Worm (Caenorhabditis elegans) whole organism, midembryonic: ENCODE measurements around the gene tmem-258.

Source experiments
- T22C8.4 ChIP-seq: fragments of 200-800 bp; sonication (Bioruptor generic); IDR thresholded peaks from 2 replicates; pipeline ENCODE4 v1.3.6; 2022; ENCODE audit warnings: missing genetic modification characterization, missing compliant biosample characterization
- cog-1 ChIP-seq: sonication (generic microtip); optimal IDR thresholded peaks from 2 replicates; lab custom pipeline; 2016; ENCODE audit warnings: missing genetic modification characterization, missing compliant biosample characterization
- flt-1 ChIP-seq: fragments of 200-800 bp; sonication (Bioruptor generic); IDR thresholded peaks from 2 replicates; pipeline ENCODE4 v1.3.6; 2022; ENCODE audit warnings: missing genetic modification characterization, missing compliant biosample characterization
- klf-2 ChIP-seq: fragments of 200-800 bp; sonication (Bioruptor generic); conservative IDR thresholded peaks from 2 replicates; pipeline ENCODE4 v1.3.6; 2022; ENCODE audit warnings: missing genetic modification reagents, missing genetic modification characterization, missing compliant biosample characterization
- med-1 ChIP-seq: sonication (generic microtip); optimal IDR thresholded peaks from 2 replicates; lab custom pipeline; 2017; ENCODE audit warnings: missing genetic modification characterization, mild to moderate bottlenecking, missing compliant biosample characterization, antibody characterized with exemption, missing genetic modification reagents; ENCODE audit not compliant: insufficient read depth
- ref-1 ChIP-seq: fragments of 200-800 bp; sonication (Bioruptor generic); conservative IDR thresholded peaks from 2 replicates; pipeline ENCODE4 v1.3.6; 2022; ENCODE audit warnings: missing genetic modification reagents, missing genetic modification characterization, missing compliant biosample characterization
- tab-1 ChIP-seq: fragments of 200-800 bp; sonication (Bioruptor generic); IDR thresholded peaks from 2 replicates; pipeline ENCODE4 v1.3.6; 2022; ENCODE audit warnings: missing genetic modification characterization, missing compliant biosample characterization
- ztf-23 ChIP-seq: fragments of 200-800 bp; sonication (Bioruptor generic); IDR thresholded peaks from 2 replicates; pipeline ENCODE4 v1.3.6; 2022; ENCODE audit warnings: missing genetic modification reagents, missing genetic modification characterization, missing compliant biosample characterization
- ztf-29 ChIP-seq: fragments of 200-800 bp; sonication (Bioruptor generic); IDR thresholded peaks from 2 replicates; pipeline ENCODE4 v1.3.6; 2022; ENCODE audit warnings: missing genetic modification reagents, missing genetic modification characterization, missing compliant biosample characterization

The tmem-258 gene

DNA sequence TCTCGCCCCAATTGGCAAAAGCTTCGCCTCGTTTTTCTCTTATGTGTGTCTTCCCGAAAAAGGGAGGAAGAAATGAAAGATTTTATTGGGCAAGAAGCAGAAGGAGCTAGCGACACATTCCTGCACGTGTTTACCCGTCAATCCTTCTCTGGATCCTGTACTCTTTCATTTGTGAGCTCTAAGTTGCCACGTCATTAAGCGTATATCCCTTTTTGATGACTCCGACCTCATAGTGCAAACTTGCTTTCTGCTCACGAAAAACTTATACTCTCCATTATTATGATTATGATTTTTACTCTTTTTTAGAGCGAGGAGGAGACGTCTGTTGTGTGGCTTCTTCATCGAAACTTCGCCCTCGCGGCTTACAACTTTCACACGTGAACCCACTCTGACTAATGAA lies 9.3 kb downstream of the tmem-258 start, which contains the start of gene F27B10.1:
F27B10.1 (plus strand) TSS at position 301 of the 400 bp plus-strand sequence.
- no peak for TF ChIP-seq ztf-23 (GFP tag; lab: Robert Waterston, UW)
- TF ChIP-seq cog-1 = no peak
- TF ChIP-seq flt-1 (GFP tag; lab: Robert Waterston, UW) = no peak
- TF ChIP-seq ztf-29 (GFP tag; lab: Robert Waterston, UW) = no peak
- TF ChIP-seq med-1 (GFP tag; lab: Kevin White, UChicago) = no peak
- no peak for TF ChIP-seq klf-2 (GFP tag; lab: Robert Waterston, UW)
- TF ChIP-seq tab-1 (GFP tag; lab: Robert Waterston, UW) = no peak
- no peak for TF ChIP-seq ref-1
- TF ChIP-seq T22C8.4 (GFP tag; lab: Robert Waterston, UW) = no peak

DNA sequence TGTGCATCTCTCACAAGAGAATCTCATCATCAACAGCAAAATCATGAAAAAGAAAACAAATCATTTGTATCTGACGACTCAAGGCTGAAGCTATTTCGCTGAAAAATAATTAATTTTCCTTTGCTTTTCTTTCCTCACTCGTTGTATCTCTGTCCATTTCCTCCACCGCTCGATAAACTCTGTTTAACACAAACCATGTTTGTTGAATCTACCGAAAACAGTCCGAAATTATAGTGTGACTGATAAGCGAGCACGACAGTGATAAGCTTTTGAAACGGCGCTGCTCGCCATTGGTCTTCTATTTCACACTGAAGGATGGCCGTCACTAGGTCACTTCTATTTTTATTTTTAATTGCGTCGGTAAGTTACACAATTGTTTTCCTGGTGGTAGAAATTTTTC lies 12.7 kb downstream of the tmem-258 start, which contains the start of gene npa-1:
npa-1 (plus strand) TSS at position 142 of the 400 bp plus-strand sequence.
- TF ChIP-seq ztf-23 (GFP tag; lab: Robert Waterston, UW) = no peak
- no peak for TF ChIP-seq cog-1
- TF ChIP-seq tab-1 (GFP tag; lab: Robert Waterston, UW) = no peak
- TF ChIP-seq med-1 (GFP tag; lab: Kevin White, UChicago) = no peak

DNA sequence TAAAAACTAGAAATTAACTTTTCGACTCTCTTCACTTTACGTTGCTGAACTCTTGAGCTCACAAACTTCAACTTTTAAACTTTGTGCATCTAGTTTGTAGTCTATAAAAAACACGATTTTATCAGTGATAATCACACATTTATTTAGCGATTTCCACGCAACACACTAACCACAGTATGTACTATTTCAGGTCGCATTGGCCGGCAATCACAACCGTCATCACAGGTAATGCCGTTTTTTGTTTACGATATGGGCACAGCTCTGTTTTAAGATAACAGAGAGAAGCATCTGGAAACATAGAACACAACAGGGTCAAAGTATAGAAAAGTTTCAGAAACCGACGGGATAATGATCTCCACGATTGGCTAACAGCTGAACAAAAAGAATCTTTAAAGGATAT lies 13.2 kb downstream of the tmem-258 start:
- TF ChIP-seq ztf-23 (GFP tag; lab: Robert Waterston, UW) = no peak

DNA sequence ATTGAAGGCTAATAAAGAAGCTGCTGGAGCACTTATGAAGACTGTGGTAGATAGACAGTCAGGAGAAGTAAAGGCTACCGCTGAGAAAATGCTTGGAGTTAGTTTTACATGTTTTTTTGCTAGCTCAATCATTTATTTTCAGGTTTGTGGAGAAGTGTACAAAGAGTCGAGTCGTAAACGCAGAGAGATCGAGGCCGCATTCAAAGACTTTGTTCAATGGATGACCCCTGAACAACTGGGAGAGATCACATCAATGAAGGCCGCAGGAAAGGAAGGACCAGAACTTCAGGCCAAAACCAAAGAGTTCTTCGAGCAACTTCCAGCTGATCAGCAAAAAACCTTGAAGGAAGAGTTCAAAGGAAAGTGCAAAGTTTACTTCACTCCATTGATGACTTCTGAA lies 15.8 kb downstream of the tmem-258 start:
- TF ChIP-seq ref-1 (no peak), ztf-23 (GFP tag; lab: Robert Waterston, UW) (no peak), tab-1 (GFP tag; lab: Robert Waterston, UW) (no peak), T22C8.4 (GFP tag; lab: Robert Waterston, UW) (no peak), ztf-29 (GFP tag; lab: Robert Waterston, UW) (no peak), flt-1 (GFP tag; lab: Robert Waterston, UW) (no peak), cog-1 (no peak), med-1 (GFP tag; lab: Kevin White, UChicago) (no peak)

DNA sequence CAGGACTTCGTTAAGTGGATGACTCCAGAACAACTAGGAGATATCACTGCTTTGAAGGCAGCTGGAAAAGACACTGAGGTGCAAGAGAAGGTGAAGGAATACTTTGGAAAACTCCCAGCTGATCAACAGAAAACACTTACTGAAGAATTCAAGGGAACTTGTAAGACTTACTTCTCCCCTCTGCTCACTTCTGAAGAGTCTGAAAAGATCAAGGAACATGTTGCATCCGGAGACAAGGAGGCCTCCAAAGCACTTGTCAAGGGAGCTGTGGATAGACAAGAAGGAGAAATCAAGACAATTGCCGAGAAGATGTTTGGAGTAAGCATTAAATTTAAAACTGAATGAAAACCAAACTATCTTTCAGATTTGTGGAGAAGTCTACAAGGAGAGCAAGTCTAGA lies 16.4 kb downstream of the tmem-258 start:
- TF ChIP-seq med-1 (GFP tag; lab: Kevin White, UChicago) (no peak), tab-1 (GFP tag; lab: Robert Waterston, UW) (no peak), flt-1 (GFP tag; lab: Robert Waterston, UW) (no peak), ztf-23 (GFP tag; lab: Robert Waterston, UW) (no peak), klf-2 (GFP tag; lab: Robert Waterston, UW) (no peak)

DNA sequence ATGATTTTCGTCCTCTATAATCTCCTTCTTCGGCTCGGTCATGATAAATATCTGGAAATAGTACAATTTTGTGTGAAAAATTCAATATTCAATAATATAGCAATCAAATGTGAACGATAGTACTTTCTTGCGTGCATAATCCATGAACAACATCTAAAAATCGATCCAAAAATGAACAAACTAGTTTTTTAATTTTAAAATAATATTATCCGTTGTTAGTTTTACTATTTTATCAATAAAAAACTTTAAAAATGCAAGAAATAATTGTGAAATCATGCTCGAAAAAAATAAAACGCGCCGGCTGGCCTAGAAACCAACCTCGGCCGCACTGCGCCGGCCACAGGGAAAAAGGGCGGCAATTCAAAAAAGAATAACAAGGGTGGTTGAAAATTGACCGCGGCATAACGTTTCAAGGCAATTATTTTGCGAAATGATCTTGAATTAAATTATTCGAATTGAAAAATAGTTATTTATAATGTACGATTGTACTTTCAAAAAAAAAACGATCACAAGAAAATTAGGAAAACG lies 21.7 kb downstream of the tmem-258 start, which contains the start of gene mys-1:
mys-1 (minus strand) TSS at position 51 of the 528 bp plus-strand sequence.
- TF ChIP-seq ztf-29 (GFP tag; lab: Robert Waterston, UW) (no peak), ztf-23 (GFP tag; lab: Robert Waterston, UW) (peak; percentile 70)

DNA sequence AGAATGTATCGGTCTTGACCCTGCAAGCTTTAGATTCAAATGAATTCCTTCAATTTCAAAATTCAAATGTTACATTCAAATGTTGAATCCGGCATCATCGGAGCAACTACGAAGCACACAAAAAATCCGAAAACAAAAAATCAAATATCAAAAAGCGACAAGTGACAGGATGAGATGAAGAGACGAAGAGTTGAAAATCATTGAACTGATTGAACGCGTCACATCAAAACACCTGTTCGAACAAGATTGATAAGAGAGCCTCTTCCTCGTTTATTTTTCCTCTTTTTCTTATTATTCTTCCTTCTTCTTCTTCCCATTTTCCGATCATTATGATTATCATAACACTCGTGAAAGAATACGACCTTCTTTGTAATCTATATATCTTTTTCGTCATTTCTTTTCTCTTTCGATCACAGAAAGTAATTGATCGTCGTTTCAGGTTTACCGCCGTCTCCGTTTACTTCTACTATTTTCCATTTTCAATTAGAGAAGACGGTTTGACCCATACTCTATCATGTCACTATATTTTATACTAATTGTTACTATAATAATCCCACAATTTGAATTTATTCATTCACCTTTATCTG lies 22.6 kb downstream of the tmem-258 start, which contains the start of gene VC5.2:
VC5.2 (plus strand) TSS at position 439 of the 587 bp plus-strand sequence.
- TF ChIP-seq ref-1 (no peak), ztf-29 (GFP tag; lab: Robert Waterston, UW) (no peak), cog-1 (no peak), tab-1 (GFP tag; lab: Robert Waterston, UW) (no peak), flt-1 (GFP tag; lab: Robert Waterston, UW) (no peak)

DNA sequence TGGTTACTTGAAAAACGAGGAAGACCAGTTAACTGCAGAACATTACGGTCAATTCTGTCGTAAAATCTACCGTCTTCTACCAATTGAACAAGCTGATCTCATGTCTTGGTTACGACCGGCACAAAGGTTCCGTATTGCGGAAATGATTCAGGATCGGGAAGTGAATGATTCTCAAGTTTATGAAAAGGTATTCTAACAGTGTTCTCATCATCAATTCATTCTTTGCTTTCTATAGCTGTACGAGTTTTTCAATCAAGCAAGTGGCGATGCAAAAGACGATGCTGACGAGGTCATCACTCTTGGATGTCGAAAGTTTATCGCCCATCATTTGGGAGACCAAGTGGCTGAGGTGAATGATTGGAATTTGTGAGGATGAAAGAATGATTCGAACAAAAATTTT lies 24.4 kb downstream of the tmem-258 start:
- no peak for TF ChIP-seq tab-1 (GFP tag; lab: Robert Waterston, UW)
- no peak for TF ChIP-seq ref-1
- no peak for TF ChIP-seq ztf-23 (GFP tag; lab: Robert Waterston, UW)
- TF ChIP-seq flt-1 (GFP tag; lab: Robert Waterston, UW) = no peak
- TF ChIP-seq ztf-29 (GFP tag; lab: Robert Waterston, UW) = no peak
- no peak for TF ChIP-seq med-1 (GFP tag; lab: Kevin White, UChicago)
- TF ChIP-seq T22C8.4 (GFP tag; lab: Robert Waterston, UW) = no peak
- TF ChIP-seq klf-2 (GFP tag; lab: Robert Waterston, UW) = no peak

DNA sequence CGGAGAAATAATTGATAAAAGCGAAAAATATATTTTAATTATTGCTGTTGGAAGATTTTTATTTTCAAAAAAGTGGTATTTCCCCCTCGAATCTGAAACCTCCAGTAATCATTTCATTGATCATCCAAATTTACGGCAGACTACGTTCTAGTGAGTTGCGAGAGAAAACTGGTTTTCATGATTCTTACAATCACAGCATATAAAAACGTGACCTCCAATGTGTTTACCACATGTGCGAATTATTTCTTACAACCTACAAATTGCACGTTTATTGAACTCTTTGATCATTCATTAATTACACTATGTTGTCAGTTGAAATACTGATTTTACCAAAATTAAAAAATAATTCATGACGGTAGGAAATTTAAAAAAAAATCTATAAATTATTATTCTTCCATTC lies 26.2 kb downstream of the tmem-258 start:
- TF ChIP-seq ref-1 = no peak

DNA sequence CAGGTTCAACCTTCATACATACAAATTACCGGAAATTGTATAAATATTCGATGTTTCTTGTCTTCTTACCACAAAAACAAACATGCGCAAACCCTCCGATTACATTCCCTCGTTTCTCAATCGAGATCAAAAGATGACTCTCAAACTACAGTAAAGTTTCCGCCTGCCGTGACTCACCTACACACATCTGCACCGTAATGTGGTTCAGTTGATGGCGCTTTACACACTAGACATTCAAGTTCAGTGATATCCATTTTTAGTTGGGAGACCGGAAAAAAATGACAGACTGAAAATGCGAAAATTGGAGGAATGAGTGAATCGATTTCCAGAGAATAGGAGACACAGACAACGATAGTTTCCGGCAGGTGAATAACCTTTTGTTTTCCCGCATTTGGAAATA lies 28.3 kb downstream of the tmem-258 start, which contains the start of gene nhr-286:
nhr-286 (minus strand) TSS at position 324 of the 400 bp plus-strand sequence.
- no peak for TF ChIP-seq cog-1
- TF ChIP-seq ref-1 = no peak
- no peak for TF ChIP-seq flt-1 (GFP tag; lab: Robert Waterston, UW)
- no peak for TF ChIP-seq ztf-29 (GFP tag; lab: Robert Waterston, UW)
- TF ChIP-seq med-1 (GFP tag; lab: Kevin White, UChicago) = no peak
- no peak for TF ChIP-seq ztf-23 (GFP tag; lab: Robert Waterston, UW)
- TF ChIP-seq T22C8.4 (GFP tag; lab: Robert Waterston, UW) = no peak
- TF ChIP-seq klf-2 (GFP tag; lab: Robert Waterston, UW) = no peak
- no peak for TF ChIP-seq tab-1 (GFP tag; lab: Robert Waterston, UW)
